Worm (Caenorhabditis elegans): ENCODE data around the gene F08G12.1.
A peak's percentile ranks its signal among the peaks of the same experiment; 100 is the strongest.

Gene F08G12.1

ce11 chrX:11268970-11269369 is 36.7 kb downstream of the F08G12.1 start, which contains the start of gene C03A3.3:
Gene C03A3.3, minus strand, starts transcription at chrX:11269070.
- TF ChIP-seq ztf-29 (GFP tag; IDR thresholded peaks at IDR 0.05) (no peak), klf-2 (GFP tag; conservative IDR thresholded peaks at IDR 0.05) (no peak), tab-1 (GFP tag; IDR thresholded peaks at IDR 0.05) (no peak), ztf-23 (GFP tag; IDR thresholded peaks at IDR 0.05) (no peak), med-1 (GFP tag; optimal IDR thresholded peaks at IDR 0.05; ENCODE audit: insufficient read depth) (no peak), T22C8.4 (GFP tag; IDR thresholded peaks at IDR 0.05) (no peak), cog-1 (tag; optimal IDR thresholded peaks at IDR 0.05) (no peak), ref-1 (GFP tag; conservative IDR thresholded peaks at IDR 0.05) (no peak), flt-1 (GFP tag; IDR thresholded peaks at IDR 0.05) (no peak)

- TF ChIP-seq med-1 (GFP tag; optimal IDR thresholded peaks at IDR 0.05; ENCODE audit: insufficient read depth) (no peak), flt-1 (GFP tag; IDR thresholded peaks at IDR 0.05) (no peak), T22C8.4 (GFP tag; IDR thresholded peaks at IDR 0.05) (no peak), ref-1 (GFP tag; conservative IDR thresholded peaks at IDR 0.05) (no peak), cog-1 (tag; optimal IDR thresholded peaks at IDR 0.05) (no peak), tab-1 (GFP tag; IDR thresholded peaks at IDR 0.05) (no peak), ztf-29 (GFP tag; IDR thresholded peaks at IDR 0.05) (no peak), klf-2 (GFP tag; conservative IDR thresholded peaks at IDR 0.05) (no peak), ztf-23 (GFP tag; IDR thresholded peaks at IDR 0.05) (no peak)
These were observed 39.0 kb downstream of the F08G12.1 start, which contains the start of gene C03A3.9 for ce11 chrX:11266711-11267110. Gene C03A3.9, plus strand, starts transcription at chrX:11267011.

ce11 chrX:11264715-11265114 is 41.0 kb downstream of the F08G12.1 start:
- TF ChIP-seq tab-1 (GFP tag; IDR thresholded peaks at IDR 0.05) (no peak), cog-1 (tag; optimal IDR thresholded peaks at IDR 0.05) (no peak), flt-1 (GFP tag; IDR thresholded peaks at IDR 0.05) (no peak), med-1 (GFP tag; optimal IDR thresholded peaks at IDR 0.05; ENCODE audit: insufficient read depth) (no peak), ztf-23 (GFP tag; IDR thresholded peaks at IDR 0.05) (no peak), T22C8.4 (GFP tag; IDR thresholded peaks at IDR 0.05) (no peak), ref-1 (GFP tag; conservative IDR thresholded peaks at IDR 0.05) (no peak), ztf-29 (GFP tag; IDR thresholded peaks at IDR 0.05) (no peak), klf-2 (GFP tag; conservative IDR thresholded peaks at IDR 0.05) (no peak)

- TF ChIP-seq tab-1 (GFP tag; IDR thresholded peaks at IDR 0.05): no peak
- peak; percentile 70; the same call in 1 of the 2 replicates for TF ChIP-seq flt-1 (GFP tag; IDR thresholded peaks at IDR 0.05)
- TF ChIP-seq cog-1 (tag; optimal IDR thresholded peaks at IDR 0.05): peak; percentile 29
- no peak for TF ChIP-seq ref-1 (GFP tag; conservative IDR thresholded peaks at IDR 0.05)
- no peak for TF ChIP-seq ztf-29 (GFP tag; IDR thresholded peaks at IDR 0.05)
- TF ChIP-seq med-1 (GFP tag; optimal IDR thresholded peaks at IDR 0.05; ENCODE audit: insufficient read depth): no peak
- no peak for TF ChIP-seq klf-2 (GFP tag; conservative IDR thresholded peaks at IDR 0.05)
- TF ChIP-seq ztf-23 (GFP tag; IDR thresholded peaks at IDR 0.05): peak; percentile 70
- no peak for TF ChIP-seq T22C8.4 (GFP tag; IDR thresholded peaks at IDR 0.05)
These were observed 43.2 kb downstream of the F08G12.1 start, which contains the start of gene C03A3.2 for ce11 chrX:11262319-11263074. Gene C03A3.2, plus strand, starts transcription at chrX:11262848.

ce11 chrX:11257071-11257470 is 48.6 kb downstream of the F08G12.1 start, which contains the start of gene C03A3.1:
Gene C03A3.1, plus strand, starts transcription at chrX:11257361.
- no peak for TF ChIP-seq tab-1 (GFP tag; IDR thresholded peaks at IDR 0.05)
- no peak for TF ChIP-seq ref-1 (GFP tag; conservative IDR thresholded peaks at IDR 0.05)
- no peak for TF ChIP-seq ztf-29 (GFP tag; IDR thresholded peaks at IDR 0.05)
- no peak for TF ChIP-seq flt-1 (GFP tag; IDR thresholded peaks at IDR 0.05)
- no peak for TF ChIP-seq T22C8.4 (GFP tag; IDR thresholded peaks at IDR 0.05)
- no peak for TF ChIP-seq med-1 (GFP tag; optimal IDR thresholded peaks at IDR 0.05; ENCODE audit: insufficient read depth)
- no peak for TF ChIP-seq cog-1 (tag; optimal IDR thresholded peaks at IDR 0.05)

- TF ChIP-seq ref-1 (GFP tag; conservative IDR thresholded peaks at IDR 0.05): peak; percentile 70
- peak; percentile 80 for TF ChIP-seq ztf-23 (GFP tag; IDR thresholded peaks at IDR 0.05)
- peak; percentile 73; the same call in 1 of the 2 replicates for TF ChIP-seq tab-1 (GFP tag; IDR thresholded peaks at IDR 0.05)
- TF ChIP-seq cog-1 (tag; optimal IDR thresholded peaks at IDR 0.05): peak; percentile 45
- peak; percentile 23 for TF ChIP-seq med-1 (GFP tag; optimal IDR thresholded peaks at IDR 0.05; ENCODE audit: insufficient read depth)
- peak; percentile 27; the same call in 1 of the 2 replicates for TF ChIP-seq T22C8.4 (GFP tag; IDR thresholded peaks at IDR 0.05)
- TF ChIP-seq flt-1 (GFP tag; IDR thresholded peaks at IDR 0.05): peak; percentile 89
- 0 out of 2 replicates have a peak, but pooled peaks have one; percentile 45 for TF ChIP-seq ztf-29 (GFP tag; IDR thresholded peaks at IDR 0.05)
- peak; percentile 44; the same call in 1 of the 2 replicates for TF ChIP-seq klf-2 (GFP tag; conservative IDR thresholded peaks at IDR 0.05)
These were observed 53.2 kb downstream of the F08G12.1 start for ce11 chrX:11252429-11252828.

Measured in whole organism, midembryonic.